Worm (Caenorhabditis elegans): ENCODE data around the gene rars-2.

DNA sequence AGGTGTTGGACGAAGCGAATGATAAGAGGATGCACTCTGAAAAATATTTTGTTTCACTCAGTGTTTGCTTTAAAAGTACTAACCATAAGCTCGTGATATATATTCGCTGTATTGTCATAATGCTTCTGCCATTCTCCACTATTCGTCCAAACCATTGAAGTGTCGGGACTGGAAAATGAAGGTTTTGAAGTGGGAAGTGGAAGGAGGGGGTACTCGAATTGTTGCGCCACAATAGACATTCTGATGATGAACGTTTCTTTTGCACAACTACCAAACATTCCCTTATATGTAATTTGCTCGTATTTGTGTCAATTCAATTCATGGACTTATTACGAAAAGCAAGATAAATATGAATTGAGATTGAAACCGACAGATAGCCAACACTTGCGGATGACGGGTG, 10.1 kb upstream of the rars-2 start:
- no peak for TF ChIP-seq elt-1 (tag; optimal IDR thresholded peaks at IDR 0.05; ENCODE audit: borderline replicate concordance, insufficient read depth)
- TF ChIP-seq lin-32 (GFP tag; optimal IDR thresholded peaks at IDR 0.05) = no peak
- no peak for TF ChIP-seq snpc-4 (tag; optimal IDR thresholded peaks at IDR 0.05)
- TF ChIP-seq sptf-1 (tag; optimal IDR thresholded peaks at IDR 0.05) = no peak
- no peak for TF ChIP-seq blmp-1 (tag; optimal IDR thresholded peaks at IDR 0.05)
- TF ChIP-seq unc-62 (GFP tag; optimal IDR thresholded peaks at IDR 0.05) = no peak

Data from whole organism, mixed stage, embryonic.